Fruit fly (Drosophila melanogaster) whole organism, wandering third instar larva: ENCODE results near the gene CG1607.

Experiments
- HLH106 ChIP-seq: fragments of 200-800 bp; optimal IDR thresholded peaks from 3 replicates; lab custom pipeline; 2019; ENCODE audit warnings: missing biosample characterization, mild to moderate bottlenecking, missing genetic modification characterization, moderate library complexity
- Hr83 ChIP-seq: fragments of 200-300 bp; sonication (Bioruptor generic); optimal IDR thresholded peaks from 2 replicates; lab custom pipeline; 2016; ENCODE audit warnings: missing biosample characterization, mild to moderate bottlenecking, missing genetic modification characterization, moderate library complexity; ENCODE audit not compliant: poor library complexity, severe bottlenecking
- Mio ChIP-seq: sonication (Bioruptor generic); optimal IDR thresholded peaks from 2 replicates; lab custom pipeline; 2016; ENCODE audit warnings: missing biosample characterization, missing genetic modification characterization
- Sp1 ChIP-seq: fragments of 200-800 bp; sonication (Bioruptor generic); optimal IDR thresholded peaks from 3 replicates; lab custom pipeline; 2019; ENCODE audit warnings: missing biosample characterization, mild to moderate bottlenecking, missing genetic modification characterization, moderate library complexity
- lola ChIP-seq: fragments of >200 bp; optimal IDR thresholded peaks from 2 replicates; lab custom pipeline; 2017; ENCODE audit warnings: missing biosample characterization, missing genetic modification characterization
- sage ChIP-seq: fragments of 200-800 bp; sonication (Bioruptor generic); optimal IDR thresholded peaks from 2 replicates; lab custom pipeline; 2016; ENCODE audit warnings: missing biosample characterization, mild to moderate bottlenecking, missing genetic modification characterization

DNA sequence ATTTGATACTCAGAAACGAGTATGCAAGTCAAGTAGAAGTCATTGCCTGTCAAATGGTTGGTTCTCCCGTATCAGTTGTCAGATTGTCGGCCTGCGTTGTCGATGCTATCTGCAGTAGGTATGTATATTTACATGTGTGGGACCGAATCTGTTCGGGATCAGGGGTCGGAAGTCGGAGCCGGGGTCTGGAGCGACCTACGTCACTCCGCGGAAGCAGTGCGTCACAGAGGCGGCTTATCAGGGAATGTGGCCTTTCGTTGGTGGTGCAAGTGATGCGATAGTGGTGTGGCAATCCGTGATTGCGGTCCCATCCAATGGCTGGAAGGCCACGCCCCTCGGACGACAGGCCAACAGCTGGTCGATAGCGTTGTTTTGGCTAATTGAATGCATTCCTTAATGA, 53.7 kb downstream of the CG1607 start:
- TF ChIP-seq lola (GFP tag; lab: Kevin White, UChicago) = no peak
- no peak for TF ChIP-seq Mio
- no peak for TF ChIP-seq sage (GFP tag; lab: Kevin White, UChicago)
- no peak for TF ChIP-seq Sp1 (GFP tag; lab: Kevin White, UChicago)
- no peak for TF ChIP-seq HLH106 (tag; lab: Kevin White, UChicago)
- no peak for TF ChIP-seq Hr83 (GFP tag; lab: Kevin White, UChicago)
